Worm (Caenorhabditis elegans): ENCODE data around the gene Y62H9A.12.

ce11 chrX:11964555-11964954, 50.6 kb downstream of the Y62H9A.12 start:
- TF ChIP-seq hmbx-1 (tag; optimal IDR thresholded peaks at IDR 0.05): no peak
- TF ChIP-seq tbx-11 (GFP tag; IDR thresholded peaks at IDR 0.05): no peak
- no peak for TF ChIP-seq ama-1 (optimal IDR thresholded peaks at IDR 0.05)
- TF ChIP-seq flt-1 (GFP tag; IDR thresholded peaks at IDR 0.05): no peak
- no peak for TF ChIP-seq ceh-13 (GFP tag; optimal IDR thresholded peaks at IDR 0.05)
- no peak for TF ChIP-seq hmg-4 (GFP tag; optimal IDR thresholded peaks at IDR 0.05)
- no peak for TF ChIP-seq tra-4 (tag; optimal IDR thresholded peaks at IDR 0.05)
- no peak for TF ChIP-seq pes-1 (GFP tag; IDR thresholded peaks at IDR 0.05)
- no peak for TF ChIP-seq tbx-37 (GFP tag; conservative IDR thresholded peaks at IDR 0.05)
